Fruit fly (Drosophila melanogaster) whole organism, embryonic: ENCODE data around the gene CG9948.

Experiments
- Antp ChIP-seq: fragments of 200-800 bp; sonication (Bioruptor generic); optimal IDR thresholded peaks from 3 replicates; lab custom pipeline; 2016; ENCODE audit warnings: missing biosample characterization, missing genetic modification characterization
- CG10462 ChIP-seq: fragments of 200-800 bp; sonication (Bioruptor generic); optimal IDR thresholded peaks from 2 replicates; lab custom pipeline; 2016; ENCODE audit warnings: missing biosample characterization, missing genetic modification characterization
- CG10979 ChIP-seq: fragments of 200-800 bp; sonication (Bioruptor generic); optimal IDR thresholded peaks from 2 replicates; lab custom pipeline; 2018; ENCODE audit warnings: missing biosample characterization, mild to moderate bottlenecking, missing genetic modification characterization, moderate library complexity
- CG13424 ChIP-seq: fragments of 200-800 bp; sonication (Bioruptor generic); optimal IDR thresholded peaks from 2 replicates; lab custom pipeline; 2019; ENCODE audit warnings: missing biosample characterization, mild to moderate bottlenecking, missing genetic modification characterization, moderate library complexity
- CG15696 ChIP-seq: fragments of 200-800 bp; sonication (Bioruptor generic); optimal IDR thresholded peaks from 2 replicates; lab custom pipeline; 2019; ENCODE audit warnings: missing biosample characterization, mild to moderate bottlenecking, missing genetic modification characterization, moderate library complexity
- CG1603 ChIP-seq: fragments of 200-800 bp; sonication (Bioruptor generic); optimal IDR thresholded peaks from 2 replicates; lab custom pipeline; 2019; ENCODE audit warnings: missing biosample characterization, mild to moderate bottlenecking, missing genetic modification characterization, moderate library complexity
- CG18262 ChIP-seq: fragments of 200-800 bp; optimal IDR thresholded peaks from 3 replicates; lab custom pipeline; 2019; ENCODE audit warnings: missing biosample characterization, mild to moderate bottlenecking, missing genetic modification characterization, moderate library complexity
- CG2712 ChIP-seq: fragments of 200-800 bp; optimal IDR thresholded peaks from 3 replicates; lab custom pipeline; 2019; ENCODE audit warnings: missing biosample characterization, mild to moderate bottlenecking, missing genetic modification characterization, moderate library complexity
- CG31224 ChIP-seq: fragments of 200-800 bp; sonication (Bioruptor generic); IDR thresholded peaks from 2 replicates; pipeline ENCODE4 v1.3.6; 2022; ENCODE audit warnings: missing biosample characterization, missing genetic modification characterization
- CG4404 ChIP-seq: fragments of 200-800 bp; sonication (Bioruptor generic); IDR thresholded peaks from 2 replicates; pipeline ENCODE4 v1.3.6; 2022; ENCODE audit warnings: missing biosample characterization, missing genetic modification characterization
- CG5180 ChIP-seq: fragments of 200-800 bp; sonication (Bioruptor generic); optimal IDR thresholded peaks from 3 replicates; lab custom pipeline; 2017; ENCODE audit warnings: missing biosample characterization, missing genetic modification characterization, mild to moderate bottlenecking, moderate library complexity, missing genetic modification reagents
- CG6175 ChIP-seq: fragments of 200-800 bp; sonication (Bioruptor generic); IDR thresholded peaks from 3 replicates; pipeline ENCODE4 v1.3.6; 2022; ENCODE audit warnings: missing biosample characterization, missing genetic modification characterization
- CG7745 ChIP-seq: fragments of 200-800 bp; sonication (Bioruptor generic); optimal IDR thresholded peaks from 2 replicates; lab custom pipeline; 2018; ENCODE audit warnings: missing biosample characterization, mild to moderate bottlenecking, missing genetic modification characterization, moderate library complexity
- CG8765 ChIP-seq: fragments of 200-800 bp; sonication (Bioruptor generic); IDR thresholded peaks from 2 replicates; pipeline ENCODE4 v1.3.6; 2022; ENCODE audit warnings: missing biosample characterization, missing genetic modification characterization
- CG9215 ChIP-seq: fragments of 200-800 bp; sonication (Bioruptor generic); IDR thresholded peaks from 2 replicates; pipeline ENCODE4 v1.3.6; 2022; ENCODE audit warnings: missing biosample characterization, missing genetic modification characterization
- Deaf1 ChIP-seq: fragments of 200-800 bp; optimal IDR thresholded peaks from 3 replicates; lab custom pipeline; 2019; ENCODE audit warnings: missing biosample characterization, mild to moderate bottlenecking, missing genetic modification characterization, moderate library complexity
- Ets65A ChIP-seq: fragments of 200-800 bp; sonication (Bioruptor generic); peaks from one replicate; lab custom pipeline; 2016; ENCODE audit warnings: missing biosample characterization, missing genetic modification characterization
- Gug ChIP-seq: fragments of 200-800 bp; sonication (Bioruptor generic); IDR thresholded peaks from 4 replicates; pipeline ENCODE4 v1.3.6; 2022; ENCODE audit warnings: missing biosample characterization, missing genetic modification characterization
- Lim3 ChIP-seq: fragments of 200-800 bp; sonication (Bioruptor generic); IDR thresholded peaks from 2 replicates; pipeline ENCODE4 v1.3.6; 2022; ENCODE audit warnings: missing biosample characterization, missing genetic modification characterization
- Meics ChIP-seq: fragments of 200-800 bp; sonication (Bioruptor generic); optimal IDR thresholded peaks from 2 replicates; lab custom pipeline; 2017; ENCODE audit warnings: missing biosample characterization, mild to moderate bottlenecking, missing genetic modification characterization
- Mrtf ChIP-seq: fragments of 200-800 bp; sonication (Bioruptor generic); IDR thresholded peaks from 3 replicates; pipeline ENCODE4 v1.3.6; 2022; ENCODE audit warnings: missing biosample characterization, missing genetic modification characterization
- NK7.1 ChIP-seq: fragments of 200-800 bp; sonication (Bioruptor generic); optimal IDR thresholded peaks from 3 replicates; lab custom pipeline; 2016; ENCODE audit warnings: missing biosample characterization, missing genetic modification characterization
- Nf-YB ChIP-seq: fragments of 200-800 bp; sonication (Bioruptor generic); optimal IDR thresholded peaks from 3 replicates; lab custom pipeline; 2019; ENCODE audit warnings: missing biosample characterization, mild to moderate bottlenecking, missing genetic modification characterization, moderate library complexity
- Nf-YC ChIP-seq: fragments of 200-800 bp; optimal IDR thresholded peaks from 3 replicates; lab custom pipeline; 2019; ENCODE audit warnings: missing biosample characterization, mild to moderate bottlenecking, missing genetic modification characterization, moderate library complexity
- Spps ChIP-seq: fragments of 200-800 bp; sonication (Bioruptor generic); optimal IDR thresholded peaks from 2 replicates; lab custom pipeline; 2018; ENCODE audit warnings: missing biosample characterization, mild to moderate bottlenecking, missing genetic modification characterization
- Trl ChIP-seq, 3 experiments: fragments of >200 bp in 2 of 3; fragments of 200-800 bp in 1 of 3; sonication (Bioruptor generic) in 1 of 3; optimal IDR thresholded peaks; 2 replicates in 1 of 3; 3 replicates in 2 of 3; lab custom pipeline; 2016 to 2017; ENCODE audit warnings: missing biosample characterization in 1 of 3, missing genetic modification characterization in 1 of 3
- Xrp1 ChIP-seq: fragments of 200-800 bp; sonication (Bioruptor generic); IDR thresholded peaks from 2 replicates; pipeline ENCODE4 v1.3.6; 2022; ENCODE audit warnings: missing biosample characterization, missing genetic modification characterization
- ara ChIP-seq: fragments of 200-800 bp; sonication (Bioruptor generic); IDR thresholded peaks from 2 replicates; pipeline ENCODE4 v1.3.6; 2022; ENCODE audit warnings: missing biosample characterization, missing genetic modification characterization
- bsh ChIP-seq, 2 experiments: fragments of 200-800 bp; sonication (Bioruptor generic); optimal IDR thresholded peaks; 2 replicates each; lab custom pipeline; 2017 to 2018; ENCODE audit warnings: mild to moderate bottlenecking in 2 of 2, missing biosample characterization in 2 of 2, missing genetic modification characterization in 2 of 2, moderate library complexity in 1 of 2
- caup ChIP-seq: fragments of 200-800 bp; sonication (Bioruptor generic); optimal IDR thresholded peaks from 3 replicates; lab custom pipeline; 2017; ENCODE audit warnings: missing biosample characterization, mild to moderate bottlenecking, missing genetic modification characterization, moderate library complexity; ENCODE audit not compliant: severe bottlenecking
- dmrt11E ChIP-seq: fragments of 200-800 bp; sonication (Bioruptor generic); optimal IDR thresholded peaks from 3 replicates; lab custom pipeline; 2018; ENCODE audit warnings: missing biosample characterization, mild to moderate bottlenecking, missing genetic modification characterization, moderate library complexity
- ems ChIP-seq: fragments of 200-800 bp; sonication (Bioruptor generic); optimal IDR thresholded peaks from 3 replicates; lab custom pipeline; 2016; ENCODE audit warnings: missing biosample characterization, missing genetic modification characterization
- fu2 ChIP-seq: fragments of 200-800 bp; sonication (Bioruptor generic); optimal IDR thresholded peaks from 2 replicates; lab custom pipeline; 2016; ENCODE audit warnings: missing biosample characterization, missing genetic modification characterization
- gem ChIP-seq: fragments of 200-800 bp; sonication (Bioruptor generic); optimal IDR thresholded peaks from 2 replicates; lab custom pipeline; 2019; ENCODE audit warnings: missing biosample characterization, mild to moderate bottlenecking, missing genetic modification characterization, moderate library complexity
- knrl ChIP-seq: fragments of 200-800 bp; sonication (Bioruptor generic); IDR thresholded peaks from 3 replicates; pipeline ENCODE4 v1.3.6; 2022; ENCODE audit warnings: missing biosample characterization, missing genetic modification characterization; ENCODE audit not compliant: partially characterized antibody
- lab ChIP-seq: fragments of 200-800 bp; sonication (Bioruptor generic); optimal IDR thresholded peaks from 3 replicates; lab custom pipeline; 2017; ENCODE audit warnings: missing biosample characterization, missing genetic modification characterization, mild to moderate bottlenecking, moderate library complexity, missing genetic modification reagents
- lbe ChIP-seq: fragments of 200-800 bp; sonication (Bioruptor generic); optimal IDR thresholded peaks from 2 replicates; lab custom pipeline; 2016; ENCODE audit warnings: missing biosample characterization, mild to moderate bottlenecking, missing genetic modification characterization
- prd ChIP-seq, 3 experiments: fragments of >200 bp in 2 of 3; fragments of 200-800 bp in 1 of 3; sonication (Bioruptor generic) in 1 of 3; optimal IDR thresholded peaks in 2 of 3; IDR thresholded peaks in 1 of 3; 2 replicates in 2 of 3; 3 replicates in 1 of 3; pipeline versions ENCODE4 v1.3.6 to Lab custom; 2017 to 2022; ENCODE audit warnings: missing biosample characterization in 1 of 3, missing genetic modification characterization in 1 of 3
- salm ChIP-seq: fragments of 200-800 bp; sonication (Bioruptor generic); optimal IDR thresholded peaks from 2 replicates; lab custom pipeline; 2018; ENCODE audit warnings: missing biosample characterization, mild to moderate bottlenecking, missing genetic modification characterization
- sd ChIP-seq: fragments of 200-800 bp; sonication (Bioruptor generic); optimal IDR thresholded peaks from 3 replicates; lab custom pipeline; 2018; ENCODE audit warnings: missing biosample characterization, mild to moderate bottlenecking, missing genetic modification characterization, moderate library complexity
- sim ChIP-seq: fragments of 200-800 bp; sonication (Bioruptor generic); IDR thresholded peaks from 2 replicates; pipeline ENCODE4 v1.3.6; 2022; ENCODE audit warnings: missing biosample characterization, missing genetic modification characterization
- sr ChIP-seq: fragments of 200-800 bp; sonication (Bioruptor generic); IDR thresholded peaks from 3 replicates; pipeline ENCODE4 v1.3.6; 2022; ENCODE audit warnings: missing biosample characterization, missing genetic modification characterization
- tgo ChIP-seq: fragments of 200-800 bp; sonication (Bioruptor generic); IDR thresholded peaks from 3 replicates; pipeline ENCODE4 v1.3.6; 2022; ENCODE audit warnings: missing biosample characterization, missing genetic modification characterization
- tx ChIP-seq: fragments of 200-800 bp; sonication (Bioruptor generic); optimal IDR thresholded peaks from 2 replicates; lab custom pipeline; 2016; ENCODE audit warnings: missing biosample characterization, missing genetic modification characterization
- vvl ChIP-seq: fragments of 200-800 bp; sonication (Bioruptor generic); IDR thresholded peaks from 2 replicates; pipeline ENCODE4 v1.3.6; 2022; ENCODE audit warnings: missing biosample characterization, missing genetic modification characterization
- z ChIP-seq: fragments of 200-800 bp; sonication (Bioruptor generic); IDR thresholded peaks from 3 replicates; pipeline ENCODE4 v1.3.6; 2022; ENCODE audit warnings: missing biosample characterization, missing genetic modification characterization
- zf30C ChIP-seq: fragments of 200-800 bp; sonication (Bioruptor generic); optimal IDR thresholded peaks from 3 replicates; lab custom pipeline; 2018; ENCODE audit warnings: missing biosample characterization, mild to moderate bottlenecking, missing genetic modification characterization
- zfh1 ChIP-seq: fragments of 200-800 bp; sonication (Bioruptor generic); IDR thresholded peaks from 3 replicates; pipeline ENCODE4 v1.3.6; 2022; ENCODE audit warnings: missing biosample characterization, missing genetic modification characterization

Gene CG9948

dm6 chr3L:6988942-6989569, 33.3 kb downstream of the CG9948 start (continued):
- TF ChIP-seq CG5180 (peak; percentile 88), Lim3 (GFP tag; lab: Robert Waterston, UW) (no peak; the same call in 1 of the 2 replicates), CG6175 (GFP tag; lab: Robert Waterston, UW) (peak; percentile 98), CG9215 (GFP tag; lab: Robert Waterston, UW) (peak; percentile 91), knrl (no peak), lbe (no peak), CG31224 (peak; percentile 68), sim (GFP tag; lab: Robert Waterston, UW) (no peak), lab (peak; percentile 91), Gug (GFP tag; lab: Robert Waterston, UW) (peak; percentile 65), CG10462 (GFP tag; lab: Kevin White, UChicago) (peak; percentile 68), Mrtf (GFP tag; lab: Robert Waterston, UW) (peak; percentile 78; the same call in 2 of the 3 replicates), ems (GFP tag; lab: Kevin White, UChicago) (peak; percentile 57)

dm6 chr3L:6990288-6990687, 34.5 kb downstream of the CG9948 start, which contains the start of gene bin:
Gene bin, plus strand, starts transcription at chr3L:6990622.
- TF ChIP-seq sd (tag; lab: Kevin White, UChicago) (peak; percentile 6), Trl (optimal IDR thresholded peaks at IDR 0.05; lab: Kevin White, UChicago) (peak; percentile 1 to 26), Trl (GFP tag; optimal IDR thresholded peaks at IDR 0.05; lab: Kevin White, UChicago) (no peak), z (peak; percentile 83), tx (no peak), sr (peak; percentile 95), Nf-YB (peak; percentile 85), CG13424 (no peak), NK7.1 (GFP tag; lab: Kevin White, UChicago) (no peak), Antp (GFP tag; lab: Kevin White, UChicago) (no peak), Nf-YC (peak; percentile 77), Deaf1 (tag; lab: Kevin White, UChicago) (peak; percentile 53), fu2 (GFP tag; lab: Kevin White, UChicago) (no peak)

dm6 chr3L:6993350-6993749, 37.6 kb downstream of the CG9948 start:
- TF ChIP-seq CG18262 (tag; lab: Kevin White, UChicago), result peak; percentile 30
- no peak for TF ChIP-seq CG7745 (tag; lab: Kevin White, UChicago)
- peak; percentile 44 for TF ChIP-seq zf30C (GFP tag; lab: Kevin White, UChicago)
- no peak for TF ChIP-seq Spps (tag; lab: Kevin White, UChicago)
- TF ChIP-seq CG1603, result peak; percentile 40
- peak; percentile 33; the same call in 1 of the 2 replicates for TF ChIP-seq Xrp1
- 0 out of 2 replicates have a peak, but pooled peaks have one; percentile 13 for TF ChIP-seq CG8765
- TF ChIP-seq CG10979 (tag; lab: Kevin White, UChicago), result peak; percentile 16
- TF ChIP-seq caup (GFP tag; lab: Kevin White, UChicago), result no peak
- no peak for TF ChIP-seq bsh (GFP tag; optimal IDR thresholded peaks at IDR 0.05; lab: Kevin White, UChicago)
- no peak for TF ChIP-seq salm (tag; lab: Kevin White, UChicago)
- peak; percentile 63 for TF ChIP-seq Ets65A (GFP tag; lab: Kevin White, UChicago)
- TF ChIP-seq gem, result peak; percentile 16
- no peak for TF ChIP-seq Meics (GFP tag; lab: Kevin White, UChicago)
- TF ChIP-seq tgo, result peak; percentile 17; the same call in 1 of the 3 replicates
- peak; percentile 8 for TF ChIP-seq CG15696 (tag; lab: Kevin White, UChicago)
- TF ChIP-seq dmrt11E (tag; lab: Kevin White, UChicago), result peak; percentile 28
- TF ChIP-seq zfh1 (GFP tag; lab: Robert Waterston, UW), result peak; percentile 64; the same call in 1 of the 3 replicates
- peak; percentile 29 for TF ChIP-seq CG2712 (tag; lab: Kevin White, UChicago)
- 0 out of 2 replicates have a peak, but pooled peaks have one; percentile 33 for TF ChIP-seq ara (GFP tag; lab: Robert Waterston, UW)
- peak; percentile 17; the same call in 1 of the 2 replicates for TF ChIP-seq vvl (GFP tag; lab: Robert Waterston, UW)
- TF ChIP-seq prd (optimal IDR thresholded peaks at IDR 0.05; lab: Kevin White, UChicago), result no peak
- TF ChIP-seq prd (GFP tag; IDR thresholded peaks at IDR 0.05; lab: Robert Waterston, UW), result peak; percentile 36; the same call in 2 of the 3 replicates
- peak; percentile 64 for TF ChIP-seq CG4404 (GFP tag; lab: Robert Waterston, UW)
